Worm (Caenorhabditis elegans): ENCODE results near the gene unc-85.

Gene unc-85

DNA sequence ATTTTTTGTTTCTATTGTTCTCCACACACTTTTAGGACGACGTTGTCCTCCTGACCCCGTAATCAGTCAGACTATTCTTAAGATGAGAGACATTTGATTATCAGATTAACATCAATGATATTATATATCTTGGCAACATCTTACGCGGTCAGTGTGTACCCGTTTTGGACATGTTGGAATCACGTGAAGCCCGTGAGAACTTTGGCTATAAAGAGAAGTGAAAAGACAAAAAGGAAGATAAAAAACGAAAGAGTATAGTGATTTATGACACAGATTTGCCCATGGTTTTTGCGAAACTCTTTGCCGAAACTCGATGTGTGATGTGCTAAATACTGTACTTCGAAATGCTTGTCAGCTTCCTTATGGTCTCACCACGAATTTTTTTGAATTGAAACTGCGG is 43.4 kb downstream of the unc-85 start (continued):
- TF ChIP-seq zfp-3 (GFP tag; conservative IDR thresholded peaks at IDR 0.05) (no peak), pha-4 (GFP tag; IDR thresholded peaks at IDR 0.05) (no peak), pha-4 (tag; optimal IDR thresholded peaks at IDR 0.05) (no peak), F26F4.8 (GFP tag; conservative IDR thresholded peaks at IDR 0.05) (no peak), nhr-10 (tag; optimal IDR thresholded peaks at IDR 0.05) (peak; percentile 59), unc-130 (GFP tag; optimal IDR thresholded peaks at IDR 0.05) (no peak), lin-1 (GFP tag; IDR thresholded peaks at IDR 0.05) (no peak), nhr-11 (tag; optimal IDR thresholded peaks at IDR 0.05) (peak; percentile 98), lin-38 (GFP tag; IDR thresholded peaks at IDR 0.05) (no peak), lin-15B (tag; optimal IDR thresholded peaks at IDR 0.05) (no peak), F37D6.2 (tag; optimal IDR thresholded peaks at IDR 0.05) (no peak), unc-39 (tag; optimal IDR thresholded peaks at IDR 0.05) (no peak), nhr-28 (tag; optimal IDR thresholded peaks at IDR 0.05) (peak; percentile 77), mxl-2 (GFP tag; conservative IDR thresholded peaks at IDR 0.05) (peak; percentile 78), jun-1 (tag; optimal IDR thresholded peaks at IDR 0.05) (no peak), sdz-12 (GFP tag; optimal IDR thresholded peaks at IDR 0.05) (no peak), snpc-4 (tag; optimal IDR thresholded peaks at IDR 0.05) (no peak), hlh-30 (tag; optimal IDR thresholded peaks at IDR 0.05; ENCODE audit: insufficient read depth) (peak; percentile 63), ZK337.2 (GFP tag; IDR thresholded peaks at IDR 0.05) (no peak), dmd-9 (GFP tag; IDR thresholded peaks at IDR 0.05) (no peak), madf-9 (GFP tag; conservative IDR thresholded peaks at IDR 0.05) (no peak), aha-1 (tag) (peak; percentile 84), zip-11 (GFP tag; IDR thresholded peaks at IDR 0.05) (no peak), pqm-1 (tag; optimal IDR thresholded peaks at IDR 0.05) (no peak), spr-1 (tag; optimal IDR thresholded peaks at IDR 0.05) (no peak), mes-2 (tag; optimal IDR thresholded peaks at IDR 0.05; ENCODE audit: poor library complexity, severe bottlenecking) (peak; percentile 32), daf-8 (GFP tag; IDR thresholded peaks at IDR 0.05) (no peak), ceh-82 (tag; optimal IDR thresholded peaks at IDR 0.05) (no peak), php-3 (GFP tag; IDR thresholded peaks at IDR 0.05) (no peak), dve-1 (tag; optimal IDR thresholded peaks at IDR 0.05; ENCODE audit: insufficient read depth) (peak; percentile 34), T26A8.4 (GFP tag; IDR thresholded peaks at IDR 0.05) (no peak)

DNA sequence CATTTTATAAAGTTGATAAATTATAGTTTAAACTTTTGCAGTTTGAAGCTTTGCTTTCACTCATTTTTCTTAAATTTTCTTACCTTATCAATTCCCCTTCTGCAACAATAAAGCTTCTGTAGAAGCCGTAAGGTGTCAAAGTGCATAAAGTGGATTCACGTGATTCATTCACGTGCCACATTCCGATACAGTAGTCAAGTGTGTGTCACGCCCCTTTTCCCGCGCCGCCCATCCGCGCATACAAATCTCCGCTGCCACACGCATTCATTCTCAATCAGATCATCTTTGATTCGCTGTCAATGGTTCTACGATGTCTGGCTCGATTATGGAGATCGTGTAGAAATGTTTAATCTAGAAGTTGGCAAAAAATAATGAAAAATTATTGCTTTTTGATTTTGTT is 45.2 kb downstream of the unc-85 start:
- TF ChIP-seq zfp-3 (GFP tag; conservative IDR thresholded peaks at IDR 0.05) (no peak), jun-1 (tag; optimal IDR thresholded peaks at IDR 0.05) (no peak), hlh-11 (tag; optimal IDR thresholded peaks at IDR 0.05) (peak; percentile 5), nhr-76 (tag; optimal IDR thresholded peaks at IDR 0.05) (no peak), set-16 (GFP tag; IDR thresholded peaks at IDR 0.05) (no peak), Y48G9A.11 (GFP tag; IDR thresholded peaks at IDR 0.05) (no peak), nhr-11 (tag; optimal IDR thresholded peaks at IDR 0.05) (no peak), daf-19 (GFP tag; conservative IDR thresholded peaks at IDR 0.05) (no peak), ceh-44 (GFP tag; IDR thresholded peaks at IDR 0.05) (no peak), mdl-1 (tag; optimal IDR thresholded peaks at IDR 0.05) (peak in 1 of 2 experiments; percentile 39), dmd-8 (GFP tag; IDR thresholded peaks at IDR 0.05) (no peak), hlh-30 (tag; optimal IDR thresholded peaks at IDR 0.05; ENCODE audit: insufficient read depth) (peak; percentile 69), lim-7 (GFP tag; IDR thresholded peaks at IDR 0.05) (no peak), snpc-1.2 (GFP tag; IDR thresholded peaks at IDR 0.05) (no peak), sdz-12 (GFP tag; optimal IDR thresholded peaks at IDR 0.05) (no peak), mdt-29 (GFP tag; IDR thresholded peaks at IDR 0.05) (peak; percentile 16; the same call in 1 of the 2 replicates), nhr-102 (tag; optimal IDR thresholded peaks at IDR 0.05) (no peak), unc-62 (GFP tag; optimal IDR thresholded peaks at IDR 0.05 in 1 of 2) (no peak), unc-62 (tag; optimal IDR thresholded peaks at IDR 0.05) (no peak), Y5F2A.4 (GFP tag; optimal IDR thresholded peaks at IDR 0.05) (no peak), hif-1 (tag; optimal IDR thresholded peaks at IDR 0.05) (no peak), madf-5 (GFP tag; IDR thresholded peaks at IDR 0.05) (no peak), nhr-48 (tag; optimal IDR thresholded peaks at IDR 0.05) (peak; percentile 62), unc-39 (tag; optimal IDR thresholded peaks at IDR 0.05) (no peak), lsy-2 (tag; optimal IDR thresholded peaks at IDR 0.05) (peak in 1 of 2 experiments; percentile 51)

Measured in whole organism, L4 larva.